Worm (Caenorhabditis elegans): ENCODE results near the gene T28C12.15.
A peak's percentile ranks its signal among the peaks of the same experiment; 100 is the strongest.

The T28C12.15 gene

ce11 chrV:6321733-6322198 is at the start of gene T28C12.15:
T28C12.15 (minus strand) TSS chrV:6321783.
- peak; percentile 39 for TF ChIP-seq snu-23 (GFP tag; optimal IDR thresholded peaks at IDR 0.05)
- peak; percentile 64; the same call in 1 of the 2 replicates for TF ChIP-seq grh-1 (GFP tag; IDR thresholded peaks at IDR 0.05)
- TF ChIP-seq nhr-85 (tag): peak; percentile 78
- TF ChIP-seq blmp-1 (tag; optimal IDR thresholded peaks at IDR 0.05): peak; percentile 53
- TF ChIP-seq lin-14 (GFP tag; optimal IDR thresholded peaks at IDR 0.05): peak; percentile 33
- TF ChIP-seq fkh-4 (tag; optimal IDR thresholded peaks at IDR 0.05; ENCODE audit: borderline replicate concordance): no peak
- TF ChIP-seq nhr-71 (tag; optimal IDR thresholded peaks at IDR 0.05): peak; percentile 28
- no peak for TF ChIP-seq lin-15B (tag; optimal IDR thresholded peaks at IDR 0.05)
- TF ChIP-seq lin-39 (tag; optimal IDR thresholded peaks at IDR 0.05): no peak
- peak; percentile 59 for TF ChIP-seq nhr-20 (tag; optimal IDR thresholded peaks at IDR 0.05)

ce11 chrV:6368494-6368893 is 46.9 kb upstream of the T28C12.15 start:
- TF ChIP-seq nhr-20 (tag; optimal IDR thresholded peaks at IDR 0.05) (peak; percentile 14), F16B12.6 (tag; optimal IDR thresholded peaks at IDR 0.05) (no peak), alr-1 (tag; optimal IDR thresholded peaks at IDR 0.05; ENCODE audit: borderline replicate concordance) (no peak)

DNA sequence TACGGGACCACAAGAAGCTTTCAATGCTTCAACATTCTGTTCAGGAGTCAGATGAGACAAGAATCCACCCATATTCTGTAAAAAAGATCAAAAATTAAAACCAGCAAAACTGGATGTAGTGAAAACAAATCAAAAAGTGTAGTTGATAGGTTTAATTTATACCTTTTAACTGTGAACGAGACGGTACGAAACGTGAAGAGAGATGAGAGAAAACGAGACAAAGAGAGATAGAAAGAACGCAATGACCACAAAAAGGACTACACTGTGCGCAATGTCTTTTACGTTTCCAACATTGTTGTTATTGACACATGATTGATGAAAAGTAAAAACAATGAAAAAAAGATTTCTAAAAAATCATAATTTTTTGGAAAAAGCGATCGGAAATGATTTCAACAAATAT is 44.0 kb upstream of the T28C12.15 start, which contains the start of gene cest-33:
TSS of gene cest-33 (minus strand) at position 75 of the 400 bp plus-strand sequence.
- TF ChIP-seq rnt-1 (tag; optimal IDR thresholded peaks at IDR 0.05) (no peak), snu-23 (GFP tag; optimal IDR thresholded peaks at IDR 0.05) (peak; percentile 41), nhr-28 (tag; optimal IDR thresholded peaks at IDR 0.05) (no peak), tbx-2 (tag; optimal IDR thresholded peaks at IDR 0.05) (no peak), nhr-237 (tag; optimal IDR thresholded peaks at IDR 0.05) (no peak), blmp-1 (tag; optimal IDR thresholded peaks at IDR 0.05) (peak; percentile 90), ceh-63 (GFP tag; optimal IDR thresholded peaks at IDR 0.05) (no peak), nhr-85 (tag) (peak; percentile 77), fkh-4 (tag; optimal IDR thresholded peaks at IDR 0.05; ENCODE audit: borderline replicate concordance) (no peak), fkh-8 (tag; optimal IDR thresholded peaks at IDR 0.05) (no peak), nhr-90 (tag; optimal IDR thresholded peaks at IDR 0.05; ENCODE audit: poor library complexity) (no peak), lin-35 (GFP tag; optimal IDR thresholded peaks at IDR 0.05) (peak in 1 of 2 experiments; percentile 15), dpl-1 (GFP tag; optimal IDR thresholded peaks at IDR 0.05) (peak in 1 of 3 experiments; percentile 0), ets-5 (GFP tag; IDR thresholded peaks at IDR 0.05) (no peak), elt-3 (tag; optimal IDR thresholded peaks at IDR 0.05) (peak in 3 of 6 experiments; percentile 10 to 65 (median 27)), efl-3 (GFP tag; optimal IDR thresholded peaks at IDR 0.05) (no peak), nhr-20 (tag; optimal IDR thresholded peaks at IDR 0.05) (peak; percentile 74), nhr-84 (tag; optimal IDR thresholded peaks at IDR 0.05) (no peak), lir-3 (tag; optimal IDR thresholded peaks at IDR 0.05; ENCODE audit: poor library complexity) (no peak), nhr-11 (tag; optimal IDR thresholded peaks at IDR 0.05) (no peak), pax-3 (tag; optimal IDR thresholded peaks at IDR 0.05) (no peak), pqm-1 (tag; optimal IDR thresholded peaks at IDR 0.05) (no peak), mep-1 (tag; optimal IDR thresholded peaks at IDR 0.05) (peak; percentile 31), nhr-77 (tag; optimal IDR thresholded peaks at IDR 0.05) (no peak), nhr-71 (tag; optimal IDR thresholded peaks at IDR 0.05) (peak; percentile 24), lin-14 (GFP tag; optimal IDR thresholded peaks at IDR 0.05) (peak; percentile 54)

DNA sequence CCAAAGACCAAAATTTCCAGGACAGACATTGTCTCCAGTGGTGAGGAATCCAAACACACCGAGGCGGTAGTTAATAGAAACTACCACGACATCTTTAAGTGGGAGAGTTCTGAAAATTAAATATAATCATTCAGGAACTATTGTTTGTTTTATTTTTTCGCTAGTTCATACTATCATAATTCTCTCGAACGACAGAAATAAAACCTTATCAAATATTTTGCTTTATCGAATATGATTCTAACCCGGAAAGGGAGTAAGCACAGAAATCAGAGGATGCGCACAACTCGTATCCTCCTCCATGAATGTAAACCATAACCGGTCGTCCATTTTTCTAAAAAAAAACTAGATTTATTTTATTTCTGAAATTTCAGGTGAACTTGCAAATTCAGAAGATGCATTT is 43.2 kb upstream of the T28C12.15 start:
- TF ChIP-seq isw-1 (GFP tag; IDR thresholded peaks at IDR 0.05): no peak
- TF ChIP-seq nhr-28 (tag; optimal IDR thresholded peaks at IDR 0.05): no peak
- TF ChIP-seq Y116A8C.19 (tag; optimal IDR thresholded peaks at IDR 0.05; ENCODE audit: borderline replicate concordance): no peak
- TF ChIP-seq C16A3.4 (tag; optimal IDR thresholded peaks at IDR 0.05): no peak
- TF ChIP-seq efl-1 (optimal IDR thresholded peaks at IDR 0.05): no peak
- no peak for TF ChIP-seq efl-1 (GFP tag; optimal IDR thresholded peaks at IDR 0.05 in 1 of 2)
- TF ChIP-seq sup-37 (GFP tag; optimal IDR thresholded peaks at IDR 0.05): no peak
- no peak for TF ChIP-seq fkh-4 (tag; optimal IDR thresholded peaks at IDR 0.05; ENCODE audit: borderline replicate concordance)
- no peak for TF ChIP-seq nhr-12 (tag; optimal IDR thresholded peaks at IDR 0.05)
- no peak for TF ChIP-seq irx-1 (tag; optimal IDR thresholded peaks at IDR 0.05)
- TF ChIP-seq nhr-19 (GFP tag; conservative IDR thresholded peaks at IDR 0.05): no peak
- no peak for TF ChIP-seq pag-3 (tag; optimal IDR thresholded peaks at IDR 0.05; ENCODE audit: borderline replicate concordance, insufficient read depth)
- no peak for TF ChIP-seq C04F5.9 (tag; optimal IDR thresholded peaks at IDR 0.05)
- no peak for TF ChIP-seq fkh-10 (GFP tag; optimal IDR thresholded peaks at IDR 0.05)
- TF ChIP-seq zip-4 (GFP tag; optimal IDR thresholded peaks at IDR 0.05): no peak
- TF ChIP-seq ceh-82 (tag; optimal IDR thresholded peaks at IDR 0.05): no peak
- no peak for TF ChIP-seq nhr-20 (tag; optimal IDR thresholded peaks at IDR 0.05)
- TF ChIP-seq vab-15 (tag; optimal IDR thresholded peaks at IDR 0.05): no peak
- no peak for TF ChIP-seq lin-14 (GFP tag; optimal IDR thresholded peaks at IDR 0.05)
